Fruit fly (Drosophila melanogaster) whole organism, embryonic: ENCODE data around the gene Lcp65Ae.
A peak's percentile ranks its signal among the peaks of the same experiment; 100 is the strongest.

ENCODE experiments used
- CG10565 ChIP-seq: fragments of 200-800 bp; sonication (Bioruptor generic); optimal IDR thresholded peaks from 3 replicates; lab custom pipeline; 2016; ENCODE audit warnings: missing biosample characterization, mild to moderate bottlenecking, missing genetic modification characterization
- CG11085 ChIP-seq: fragments of 200-800 bp; sonication (Bioruptor generic); IDR thresholded peaks from 2 replicates; pipeline ENCODE4 v1.3.6; 2022; ENCODE audit warnings: missing biosample characterization, missing genetic modification characterization
- CG11695 ChIP-seq: fragments of 200-800 bp; sonication (Bioruptor generic); IDR thresholded peaks from 3 replicates; pipeline ENCODE4 v1.3.6; 2022; ENCODE audit warnings: missing biosample characterization, missing genetic modification characterization
- CG11723 ChIP-seq: fragments of 200-800 bp; sonication (Bioruptor generic); optimal IDR thresholded peaks from 2 replicates; lab custom pipeline; 2017; ENCODE audit warnings: missing biosample characterization, mild to moderate bottlenecking, missing genetic modification characterization
- CG12219 ChIP-seq: fragments of 200-800 bp; sonication (Bioruptor generic); optimal IDR thresholded peaks from 3 replicates; lab custom pipeline; 2018; ENCODE audit warnings: missing biosample characterization, mild to moderate bottlenecking, missing genetic modification characterization
- CG13296 ChIP-seq: fragments of 200-800 bp; sonication (Bioruptor generic); optimal IDR thresholded peaks from 3 replicates; lab custom pipeline; 2018; ENCODE audit warnings: missing biosample characterization, mild to moderate bottlenecking, missing genetic modification characterization
- CG13894 ChIP-seq: fragments of 200-800 bp; sonication (Bioruptor generic); optimal IDR thresholded peaks from 3 replicates; lab custom pipeline; 2018; ENCODE audit warnings: missing biosample characterization, mild to moderate bottlenecking, missing genetic modification characterization, moderate library complexity
- CG14050 ChIP-seq: fragments of 200-800 bp; sonication (Bioruptor generic); IDR thresholded peaks from 3 replicates; pipeline ENCODE4 v1.3.6; 2022; ENCODE audit warnings: missing biosample characterization, missing genetic modification characterization
- CG16779 ChIP-seq: fragments of 200-800 bp; sonication (Bioruptor generic); IDR thresholded peaks from 2 replicates; pipeline ENCODE4 v1.3.6; 2022; ENCODE audit warnings: missing biosample characterization, missing genetic modification characterization
- CG16813 ChIP-seq: fragments of 200-800 bp; sonication (Bioruptor generic); IDR thresholded peaks from 3 replicates; pipeline ENCODE4 v1.3.6; 2022; ENCODE audit warnings: missing biosample characterization, missing genetic modification characterization; ENCODE audit not compliant: partially characterized antibody
- CG16815 ChIP-seq: fragments of 200-800 bp; sonication (Bioruptor generic); optimal IDR thresholded peaks from 3 replicates; lab custom pipeline; 2017; ENCODE audit warnings: missing biosample characterization, mild to moderate bottlenecking, missing genetic modification characterization
- CG1832 ChIP-seq: fragments of 200-800 bp; sonication (Bioruptor generic); optimal IDR thresholded peaks from 2 replicates; lab custom pipeline; 2017; ENCODE audit warnings: missing biosample characterization, mild to moderate bottlenecking, missing genetic modification characterization, inconsistent platforms
- CG18476 ChIP-seq: fragments of 200-800 bp; sonication (Bioruptor generic); optimal IDR thresholded peaks from 2 replicates; lab custom pipeline; 2016; ENCODE audit warnings: missing biosample characterization, mild to moderate bottlenecking, missing genetic modification characterization
- CG2120 ChIP-seq: fragments of 200-800 bp; sonication (Bioruptor generic); optimal IDR thresholded peaks from 3 replicates; lab custom pipeline; 2016; ENCODE audit warnings: missing biosample characterization, missing genetic modification characterization
- CG2129 ChIP-seq: fragments of 200-800 bp; sonication (Bioruptor generic); IDR thresholded peaks from 2 replicates; pipeline ENCODE4 v1.3.6; 2022; ENCODE audit warnings: missing biosample characterization, missing genetic modification characterization; ENCODE audit not compliant: partially characterized antibody
- CG3065 ChIP-seq: fragments of 200-800 bp; sonication (Bioruptor generic); optimal IDR thresholded peaks from 2 replicates; lab custom pipeline; 2016; ENCODE audit warnings: missing biosample characterization, missing genetic modification characterization
- CG4360 ChIP-seq: fragments of 200-800 bp; sonication (Bioruptor generic); IDR thresholded peaks from 2 replicates; pipeline ENCODE4 v1.3.6; 2022; ENCODE audit warnings: missing biosample characterization, missing genetic modification characterization
- CG4820 ChIP-seq: fragments of 200-800 bp; sonication (Bioruptor generic); optimal IDR thresholded peaks from 3 replicates; lab custom pipeline; 2016; ENCODE audit warnings: missing biosample characterization, missing genetic modification characterization
- CG6791 ChIP-seq: fragments of 200-800 bp; sonication (Bioruptor generic); IDR thresholded peaks from 3 replicates; pipeline ENCODE4 v1.3.6; 2022; ENCODE audit warnings: missing biosample characterization, missing genetic modification characterization; ENCODE audit not compliant: partially characterized antibody
- CG7372 ChIP-seq: fragments of 200-800 bp; sonication (Bioruptor generic); IDR thresholded peaks from 2 replicates; pipeline ENCODE4 v1.3.6; 2022; ENCODE audit warnings: missing biosample characterization, missing genetic modification characterization
- CG8388 ChIP-seq: fragments of 200-800 bp; sonication (Bioruptor generic); optimal IDR thresholded peaks from 2 replicates; lab custom pipeline; 2019; ENCODE audit warnings: missing biosample characterization, mild to moderate bottlenecking, missing genetic modification characterization, moderate library complexity
- CG9437 ChIP-seq: fragments of 200-800 bp; sonication (Bioruptor generic); optimal IDR thresholded peaks from 2 replicates; lab custom pipeline; 2018; ENCODE audit warnings: missing biosample characterization, mild to moderate bottlenecking, missing genetic modification characterization
- CoRest ChIP-seq: fragments of 200-800 bp; sonication (Bioruptor generic); optimal IDR thresholded peaks from 3 replicates; lab custom pipeline; 2018; ENCODE audit warnings: missing biosample characterization, mild to moderate bottlenecking, missing genetic modification characterization, moderate library complexity
- D19B ChIP-seq: fragments of 200-800 bp; sonication (Bioruptor generic); optimal IDR thresholded peaks from 2 replicates; lab custom pipeline; 2017; ENCODE audit warnings: missing biosample characterization, mild to moderate bottlenecking, missing genetic modification characterization
- Dip2 ChIP-seq: fragments of 200-800 bp; sonication (Bioruptor generic); IDR thresholded peaks from 2 replicates; pipeline ENCODE4 v1.3.6; 2022; ENCODE audit warnings: missing biosample characterization, missing genetic modification characterization
- Ets65A ChIP-seq: fragments of 200-800 bp; sonication (Bioruptor generic); peaks from one replicate; lab custom pipeline; 2016; ENCODE audit warnings: missing biosample characterization, missing genetic modification characterization
- Gug ChIP-seq: fragments of 200-800 bp; sonication (Bioruptor generic); IDR thresholded peaks from 4 replicates; pipeline ENCODE4 v1.3.6; 2022; ENCODE audit warnings: missing biosample characterization, missing genetic modification characterization
- HLH54F ChIP-seq: fragments of 200-800 bp; sonication (Bioruptor generic); optimal IDR thresholded peaks from 3 replicates; lab custom pipeline; 2016; ENCODE audit warnings: missing biosample characterization, missing genetic modification characterization
- HLHmδ ChIP-seq: fragments of 200-800 bp; sonication (Bioruptor generic); optimal IDR thresholded peaks from 2 replicates; lab custom pipeline; 2018; ENCODE audit warnings: missing biosample characterization, mild to moderate bottlenecking, missing genetic modification characterization, moderate library complexity
- Hsf ChIP-seq: fragments of 200-800 bp; sonication (Bioruptor generic); optimal IDR thresholded peaks from 3 replicates; lab custom pipeline; 2016; ENCODE audit warnings: missing biosample characterization, missing genetic modification characterization
- Mad ChIP-seq: fragments of 200-800 bp; sonication (Bioruptor generic); optimal IDR thresholded peaks from 2 replicates; lab custom pipeline; 2016; ENCODE audit warnings: missing biosample characterization, missing genetic modification characterization
- Scr ChIP-seq: fragments of 200-800 bp; sonication (Bioruptor generic); IDR thresholded peaks from 2 replicates; pipeline ENCODE4 v1.3.6; 2022; ENCODE audit warnings: missing biosample characterization, missing genetic modification characterization; ENCODE audit not compliant: partially characterized antibody
- Side ChIP-seq: fragments of 200-800 bp; sonication (Bioruptor generic); optimal IDR thresholded peaks from 2 replicates; lab custom pipeline; 2016; ENCODE audit warnings: missing biosample characterization, missing genetic modification characterization
- cato ChIP-seq: fragments of 200-800 bp; sonication (Bioruptor generic); optimal IDR thresholded peaks from 2 replicates; lab custom pipeline; 2016; ENCODE audit warnings: missing biosample characterization, missing genetic modification characterization, borderline replicate concordance
- chif ChIP-seq, 2 experiments: fragments of 200-800 bp; sonication (Bioruptor generic); optimal IDR thresholded peaks; 3 replicates each; lab custom pipeline; 2016; ENCODE audit warnings: missing biosample characterization in 2 of 2, missing genetic modification characterization in 2 of 2
- chm ChIP-seq: fragments of 200-800 bp; sonication (Bioruptor generic); IDR thresholded peaks from 2 replicates; pipeline ENCODE4 v1.3.6; 2022; ENCODE audit warnings: missing biosample characterization, missing genetic modification characterization
- crc ChIP-seq: fragments of 200-800 bp; sonication (Bioruptor generic); optimal IDR thresholded peaks from 2 replicates; lab custom pipeline; 2016; ENCODE audit warnings: missing biosample characterization, missing genetic modification characterization
- emc ChIP-seq: fragments of 200-800 bp; sonication (Bioruptor generic); optimal IDR thresholded peaks from 2 replicates; lab custom pipeline; 2016; ENCODE audit warnings: missing biosample characterization, missing genetic modification characterization
- ems ChIP-seq: fragments of 200-800 bp; sonication (Bioruptor generic); optimal IDR thresholded peaks from 3 replicates; lab custom pipeline; 2016; ENCODE audit warnings: missing biosample characterization, missing genetic modification characterization
- ewg ChIP-seq: fragments of 200-800 bp; sonication (Bioruptor generic); optimal IDR thresholded peaks from 3 replicates; lab custom pipeline; 2017; ENCODE audit warnings: mild to moderate bottlenecking, missing biosample characterization, missing genetic modification reagents, missing genetic modification characterization
- ftz-f1 ChIP-seq: fragments of 200-800 bp; sonication (Bioruptor generic); optimal IDR thresholded peaks from 2 replicates; lab custom pipeline; 2016; ENCODE audit warnings: missing biosample characterization, missing genetic modification characterization
- gcm2 ChIP-seq: fragments of 200-800 bp; sonication (Bioruptor generic); optimal IDR thresholded peaks from 2 replicates; lab custom pipeline; 2016; ENCODE audit warnings: missing biosample characterization, missing genetic modification characterization
- gem ChIP-seq: fragments of 200-800 bp; sonication (Bioruptor generic); optimal IDR thresholded peaks from 2 replicates; lab custom pipeline; 2019; ENCODE audit warnings: missing biosample characterization, mild to moderate bottlenecking, missing genetic modification characterization, moderate library complexity
- ham ChIP-seq: fragments of 200-800 bp; sonication (Bioruptor generic); IDR thresholded peaks from 2 replicates; pipeline ENCODE4 v1.3.6; 2022; ENCODE audit warnings: missing biosample characterization, missing genetic modification characterization
- kay ChIP-seq: fragments of 200-800 bp; sonication (Bioruptor generic); optimal IDR thresholded peaks from 2 replicates; lab custom pipeline; 2016; ENCODE audit warnings: missing biosample characterization, missing genetic modification characterization
- oc ChIP-seq: fragments of 200-800 bp; sonication (Bioruptor generic); optimal IDR thresholded peaks from 2 replicates; lab custom pipeline; 2018; ENCODE audit warnings: missing biosample characterization, mild to moderate bottlenecking, missing genetic modification characterization, moderate library complexity
- otp ChIP-seq: fragments of 200-800 bp; sonication (Bioruptor generic); IDR thresholded peaks from 3 replicates; pipeline ENCODE4, ENCODE4 v1.3.6; 2022; ENCODE audit warnings: missing biosample characterization, missing genetic modification characterization
- pum ChIP-seq: fragments of 200-800 bp; sonication (Bioruptor generic); optimal IDR thresholded peaks from 2 replicates; lab custom pipeline; 2016; ENCODE audit warnings: missing biosample characterization, missing genetic modification characterization
- seq ChIP-seq: fragments of 200-800 bp; sonication (Bioruptor generic); IDR thresholded peaks from 2 replicates; pipeline ENCODE4 v1.3.6; 2022; ENCODE audit warnings: missing biosample characterization, missing genetic modification characterization
- shn ChIP-seq: fragments of 200-800 bp; sonication (Bioruptor generic); optimal IDR thresholded peaks from 3 replicates; lab custom pipeline; 2016; ENCODE audit warnings: missing biosample characterization, missing genetic modification characterization
- slou ChIP-seq: fragments of 200-800 bp; sonication (Bioruptor generic); optimal IDR thresholded peaks from 3 replicates; lab custom pipeline; 2016; ENCODE audit warnings: missing biosample characterization, missing genetic modification characterization
- zfh1 ChIP-seq: fragments of 200-800 bp; sonication (Bioruptor generic); IDR thresholded peaks from 3 replicates; pipeline ENCODE4 v1.3.6; 2022; ENCODE audit warnings: missing biosample characterization, missing genetic modification characterization

The Lcp65Ae gene

DNA sequence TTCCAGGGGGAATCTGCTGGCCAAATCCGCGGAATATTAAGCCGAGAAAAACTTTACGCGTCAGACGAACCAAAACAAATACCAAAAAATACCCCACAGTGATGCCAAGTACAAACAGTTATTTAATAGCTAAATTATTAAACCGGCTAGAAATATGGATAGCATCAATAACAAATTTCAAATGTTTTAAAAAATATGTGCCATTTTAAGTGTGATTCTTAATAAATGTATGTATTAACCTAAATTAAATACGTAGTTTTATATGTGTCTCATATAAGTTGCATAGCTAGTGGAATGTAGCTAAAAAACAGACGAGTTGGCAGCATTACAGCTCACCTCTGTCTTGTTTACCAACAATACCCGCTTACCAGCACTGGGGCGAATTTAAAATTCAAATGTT, 43.9 kb upstream of the Lcp65Ae start, which contains the start of gene CG10274 (continued):
- TF ChIP-seq chif (GFP tag; optimal IDR thresholded peaks at IDR 0.05; lab: Kevin White, UChicago), result peak; percentile 58 to 71
- peak; percentile 33 for TF ChIP-seq CG10565
- TF ChIP-seq CG7372, result peak; percentile 66
- TF ChIP-seq ems (GFP tag; lab: Kevin White, UChicago), result peak; percentile 64
- TF ChIP-seq chm (GFP tag; lab: Robert Waterston, UW), result no peak
- TF ChIP-seq ham (GFP tag; lab: Robert Waterston, UW), result no peak
- peak; percentile 98 for TF ChIP-seq Ets65A
- TF ChIP-seq Side (GFP tag; lab: Kevin White, UChicago), result peak; percentile 58
- TF ChIP-seq HLH54F, result peak; percentile 79
- no peak for TF ChIP-seq oc (tag; lab: Kevin White, UChicago)
- no peak for TF ChIP-seq CG2129 (GFP tag; lab: Robert Waterston, UW)
- peak; percentile 56 for TF ChIP-seq cato (GFP tag; lab: Kevin White, UChicago)
- TF ChIP-seq kay (GFP tag; lab: Kevin White, UChicago), result peak; percentile 67
- no peak for TF ChIP-seq D19B
- peak; percentile 87 for TF ChIP-seq Hsf (GFP tag; lab: Kevin White, UChicago)
- TF ChIP-seq pum (GFP tag; lab: Kevin White, UChicago), result peak; percentile 63
- no peak for TF ChIP-seq seq (GFP tag; lab: Robert Waterston, UW)
- peak; percentile 78 for TF ChIP-seq CG4820
- TF ChIP-seq ftz-f1 (GFP tag; lab: Kevin White, UChicago), result no peak
- TF ChIP-seq Scr (GFP tag; lab: Robert Waterston, UW), result no peak
- no peak for TF ChIP-seq CG13296 (GFP tag; lab: Kevin White, UChicago)
- TF ChIP-seq CG11085 (GFP tag; lab: Robert Waterston, UW), result peak; percentile 43
- peak; percentile 44 for TF ChIP-seq CG18476
- no peak for TF ChIP-seq CG11723 (GFP tag; lab: Kevin White, UChicago)
- TF ChIP-seq gem (tag; lab: Kevin White, UChicago), result peak; percentile 86
- no peak for TF ChIP-seq CG13894
- TF ChIP-seq CoRest, result peak; percentile 90
- TF ChIP-seq CG6791 (GFP tag; lab: Robert Waterston, UW), result no peak
- TF ChIP-seq zfh1 (GFP tag; lab: Robert Waterston, UW), result peak; percentile 53; the same call in 1 of the 3 replicates
- peak; percentile 44 for TF ChIP-seq crc (GFP tag; lab: Kevin White, UChicago)
- no peak for TF ChIP-seq Dip2 (GFP tag; lab: Robert Waterston, UW)
- TF ChIP-seq Mad (GFP tag; lab: Kevin White, UChicago), result peak; percentile 69
- peak; percentile 54 for TF ChIP-seq gcm2
- TF ChIP-seq CG16813 (GFP tag; lab: Robert Waterston, UW), result no peak
- peak; percentile 91 for TF ChIP-seq CG2120 (GFP tag; lab: Kevin White, UChicago)
- TF ChIP-seq shn, result peak; percentile 70
- TF ChIP-seq emc, result peak; percentile 47
- TF ChIP-seq CG12219 (GFP tag; lab: Kevin White, UChicago), result peak; percentile 2
- no peak for TF ChIP-seq HLHmδ
- TF ChIP-seq slou (GFP tag; lab: Kevin White, UChicago), result peak; percentile 76
- no peak for TF ChIP-seq otp
- TF ChIP-seq CG8388, result peak; percentile 50
- TF ChIP-seq CG9437 (GFP tag; lab: Kevin White, UChicago), result peak; percentile 67
- peak; percentile 61 for TF ChIP-seq ewg
- no peak for TF ChIP-seq CG16779 (GFP tag; lab: Robert Waterston, UW)
- TF ChIP-seq CG1832 (GFP tag; lab: Kevin White, UChicago), result no peak
- peak; percentile 65; the same call in 3 of the 4 replicates for TF ChIP-seq Gug (GFP tag; lab: Robert Waterston, UW)
- TF ChIP-seq CG3065 (GFP tag; lab: Kevin White, UChicago), result no peak
- TF ChIP-seq CG11695 (GFP tag; lab: Robert Waterston, UW), result no peak
- no peak for TF ChIP-seq CG4360
- peak; percentile 34; the same call in 1 of the 3 replicates for TF ChIP-seq CG14050 (GFP tag; lab: Robert Waterston, UW)
- TF ChIP-seq CG16815 (GFP tag; lab: Kevin White, UChicago), result peak; percentile 72
